Worm (Caenorhabditis elegans) whole organism, midembryonic: Measurements from ENCODE around the gene ZK1248.5.

ENCODE experiments used
- T22C8.4 ChIP-seq: fragments of 200-800 bp; sonication (Bioruptor generic); IDR thresholded peaks from 2 replicates; pipeline ENCODE4 v1.3.6; 2022; ENCODE audit warnings: missing genetic modification characterization, missing compliant biosample characterization
- cog-1 ChIP-seq: sonication (generic microtip); optimal IDR thresholded peaks from 2 replicates; lab custom pipeline; 2016; ENCODE audit warnings: missing genetic modification characterization, missing compliant biosample characterization
- flt-1 ChIP-seq: fragments of 200-800 bp; sonication (Bioruptor generic); IDR thresholded peaks from 2 replicates; pipeline ENCODE4 v1.3.6; 2022; ENCODE audit warnings: missing genetic modification characterization, missing compliant biosample characterization
- klf-2 ChIP-seq: fragments of 200-800 bp; sonication (Bioruptor generic); conservative IDR thresholded peaks from 2 replicates; pipeline ENCODE4 v1.3.6; 2022; ENCODE audit warnings: missing genetic modification reagents, missing genetic modification characterization, missing compliant biosample characterization
- med-1 ChIP-seq: sonication (generic microtip); optimal IDR thresholded peaks from 2 replicates; lab custom pipeline; 2017; ENCODE audit warnings: missing genetic modification characterization, mild to moderate bottlenecking, missing compliant biosample characterization, antibody characterized with exemption, missing genetic modification reagents; ENCODE audit not compliant: insufficient read depth
- ref-1 ChIP-seq: fragments of 200-800 bp; sonication (Bioruptor generic); conservative IDR thresholded peaks from 2 replicates; pipeline ENCODE4 v1.3.6; 2022; ENCODE audit warnings: missing genetic modification reagents, missing genetic modification characterization, missing compliant biosample characterization
- tab-1 ChIP-seq: fragments of 200-800 bp; sonication (Bioruptor generic); IDR thresholded peaks from 2 replicates; pipeline ENCODE4 v1.3.6; 2022; ENCODE audit warnings: missing genetic modification characterization, missing compliant biosample characterization
- ztf-29 ChIP-seq: fragments of 200-800 bp; sonication (Bioruptor generic); IDR thresholded peaks from 2 replicates; pipeline ENCODE4 v1.3.6; 2022; ENCODE audit warnings: missing genetic modification reagents, missing genetic modification characterization, missing compliant biosample characterization

DNA sequence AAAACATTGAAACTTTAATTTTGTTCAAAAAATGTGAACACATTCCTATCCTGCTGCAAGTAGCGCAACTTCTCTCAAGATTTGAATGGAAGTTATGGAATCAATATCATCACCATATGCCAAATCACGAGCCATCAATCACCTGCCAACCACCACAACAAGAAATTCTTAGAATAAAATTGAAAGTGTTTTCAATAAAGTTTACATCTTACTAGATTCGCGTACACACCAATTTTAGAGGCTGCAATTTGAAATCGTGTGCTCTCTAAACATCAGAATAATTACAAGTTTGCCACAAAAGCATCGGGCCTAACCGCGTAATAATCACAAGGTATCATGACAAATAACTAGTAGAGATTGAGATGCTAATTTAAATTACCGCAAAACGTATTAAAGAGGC lies 35.4 kb upstream of the ZK1248.5 start:
- TF ChIP-seq cog-1 (tag; lab: Kevin White, UChicago): no peak
- no peak for TF ChIP-seq tab-1 (GFP tag; lab: Robert Waterston, UW)
- no peak for TF ChIP-seq med-1 (GFP tag; lab: Kevin White, UChicago)
- no peak for TF ChIP-seq ztf-29 (GFP tag; lab: Robert Waterston, UW)
- TF ChIP-seq flt-1: no peak
- no peak for TF ChIP-seq T22C8.4 (GFP tag; lab: Robert Waterston, UW)
- no peak for TF ChIP-seq klf-2 (GFP tag; lab: Robert Waterston, UW)
- TF ChIP-seq ref-1 (GFP tag; lab: Robert Waterston, UW): no peak
